Worm (Caenorhabditis elegans): Measurements from ENCODE around the gene tag-51.

Gene tag-51

DNA sequence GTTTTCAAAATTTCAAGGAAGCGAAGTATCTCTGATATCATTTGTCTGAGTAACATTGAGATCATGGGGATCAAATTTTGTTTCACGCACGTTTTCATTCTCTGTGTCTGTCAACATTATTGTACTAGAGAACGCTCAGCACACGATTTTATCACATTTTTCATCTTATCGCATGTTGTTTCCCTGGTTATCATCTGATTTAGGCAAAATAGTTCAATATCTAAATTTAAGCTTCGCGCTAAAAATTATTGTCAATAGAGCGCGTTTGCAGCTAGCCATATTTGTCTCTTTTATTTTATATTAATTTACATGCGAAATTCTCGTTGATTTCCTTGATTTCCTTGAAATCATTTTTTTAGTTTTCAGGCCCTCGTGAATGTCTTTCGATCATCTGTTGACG, 8.5 kb upstream of the tag-51 start, which contains the start of gene K02F3.2 (continued):
- TF ChIP-seq hsf-1 (GFP tag; IDR thresholded peaks at IDR 0.05) (no peak), F57A8.1 (GFP tag; optimal IDR thresholded peaks at IDR 0.05) (no peak), nhr-120 (GFP tag; IDR thresholded peaks at IDR 0.05) (no peak), cebp-1 (GFP tag; IDR thresholded peaks at IDR 0.05) (no peak), cebp-1 (tag; optimal IDR thresholded peaks at IDR 0.05) (peak; percentile 30), hlh-26 (GFP tag; conservative IDR thresholded peaks at IDR 0.05) (no peak), ztf-25 (GFP tag; IDR thresholded peaks at IDR 0.05) (no peak), ztf-26 (tag; optimal IDR thresholded peaks at IDR 0.05) (peak; percentile 39), nfya-1 (tag; optimal IDR thresholded peaks at IDR 0.05; ENCODE audit: borderline replicate concordance, insufficient read depth) (no peak), F33H1.4 (GFP tag; IDR thresholded peaks at IDR 0.05) (no peak), chd-7 (tag; optimal IDR thresholded peaks at IDR 0.05) (no peak), cebp-2 (GFP tag; IDR thresholded peaks at IDR 0.05) (no peak), B0019.2 (GFP tag; conservative IDR thresholded peaks at IDR 0.05) (no peak), F37B4.10 (GFP tag; IDR thresholded peaks at IDR 0.05) (no peak), lag-1 (GFP tag; IDR thresholded peaks at IDR 0.05) (no peak), T07F8.4 (tag; optimal IDR thresholded peaks at IDR 0.05) (no peak), akir-1 (GFP tag; optimal IDR thresholded peaks at IDR 0.05) (no peak), snpc-4 (GFP tag; optimal IDR thresholded peaks at IDR 0.05) (no peak), snpc-4 (tag; optimal IDR thresholded peaks at IDR 0.05) (no peak), tbx-9 (tag; optimal IDR thresholded peaks at IDR 0.05; ENCODE audit: borderline replicate concordance) (no peak), nhr-80 (tag; optimal IDR thresholded peaks at IDR 0.05) (peak; percentile 48), egl-18 (GFP tag; IDR thresholded peaks at IDR 0.05) (no peak), aptf-3 (GFP tag; IDR thresholded peaks at IDR 0.05) (no peak), lin-35 (GFP tag; optimal IDR thresholded peaks at IDR 0.05) (peak in 1 of 3 experiments; percentile 68), madf-6 (GFP tag; IDR thresholded peaks at IDR 0.05) (no peak), lsl-1 (GFP tag; optimal IDR thresholded peaks at IDR 0.05) (no peak), zim-3 (tag; optimal IDR thresholded peaks at IDR 0.05) (no peak), hlh-12 (tag; optimal IDR thresholded peaks at IDR 0.05) (no peak)

DNA sequence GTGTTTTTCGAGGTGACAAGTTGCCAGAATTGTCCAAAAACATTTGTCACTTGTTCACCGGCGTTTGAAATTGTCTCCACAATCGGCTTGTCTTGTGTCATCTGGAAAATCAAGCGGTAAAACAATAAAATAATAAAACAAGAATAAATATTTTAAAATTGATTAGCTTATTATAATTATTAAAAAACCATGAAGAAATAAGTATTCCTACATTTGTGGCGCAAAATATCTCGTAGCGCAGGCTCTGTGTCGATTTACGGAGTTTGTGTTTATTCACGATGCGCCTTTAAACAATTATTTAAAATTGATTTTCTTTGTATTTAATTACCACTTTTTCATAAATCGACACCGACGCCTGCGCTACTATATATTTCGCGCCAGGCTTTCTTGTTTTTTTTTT, 1.7 kb upstream of the tag-51 start, which contains the start of gene moma-1:
moma-1 (minus strand) TSS at position 101 of the 400 bp plus-strand sequence.
- TF ChIP-seq Y56A3A.18 (GFP tag; IDR thresholded peaks at IDR 0.05) (no peak), efl-1 (GFP tag; optimal IDR thresholded peaks at IDR 0.05) (peak; percentile 27), ets-4 (GFP tag; optimal IDR thresholded peaks at IDR 0.05) (no peak), madf-6 (GFP tag; IDR thresholded peaks at IDR 0.05) (peak; percentile 14; the same call in 1 of the 2 replicates), hsf-1 (GFP tag; IDR thresholded peaks at IDR 0.05) (no peak), B0261.1 (tag; optimal IDR thresholded peaks at IDR 0.05) (no peak), lsl-1 (GFP tag; optimal IDR thresholded peaks at IDR 0.05) (no peak), K12H6.12 (tag; optimal IDR thresholded peaks at IDR 0.05) (no peak), unc-62 (GFP tag; optimal IDR thresholded peaks at IDR 0.05) (no peak), cebp-2 (GFP tag; IDR thresholded peaks at IDR 0.05) (no peak), ceh-79 (tag; optimal IDR thresholded peaks at IDR 0.05) (peak; percentile 10), snpc-3.4 (tag; optimal IDR thresholded peaks at IDR 0.05) (peak; percentile 35), nhr-90 (tag; optimal IDR thresholded peaks at IDR 0.05) (no peak), hrde-1 (tag; optimal IDR thresholded peaks at IDR 0.05; ENCODE audit: borderline replicate concordance) (no peak), F57A8.1 (GFP tag; optimal IDR thresholded peaks at IDR 0.05) (no peak), snpc-1.3 (tag; optimal IDR thresholded peaks at IDR 0.05; ENCODE audit: insufficient read depth) (no peak), aptf-3 (GFP tag; IDR thresholded peaks at IDR 0.05) (no peak), tlf-1 (GFP tag; optimal IDR thresholded peaks at IDR 0.05) (no peak), F49E8.2 (tag; optimal IDR thresholded peaks at IDR 0.05; ENCODE audit: insufficient read depth) (no peak)

All from whole organism, young adult.